Worm (Caenorhabditis elegans) whole organism, L4 larva: ENCODE results near the gene C14C10.10.

Experiments used
- Y48G9A.11 ChIP-seq: fragments of 200-800 bp; sonication (Bioruptor generic); IDR thresholded peaks from 2 replicates; pipeline ENCODE4 v1.3.6; 2022; ENCODE audit warnings: missing genetic modification reagents, missing genetic modification characterization, missing compliant biosample characterization
- Y5F2A.4 ChIP-seq: fragments of 200-800 bp; sonication (Bioruptor generic); optimal IDR thresholded peaks from 2 replicates; lab custom pipeline; 2018; ENCODE audit warnings: mild to moderate bottlenecking, missing genetic modification characterization, missing compliant biosample characterization
- ZK337.2 ChIP-seq: fragments of 200-800 bp; sonication (Bioruptor generic); IDR thresholded peaks from 2 replicates; pipeline ENCODE4 v1.3.6; 2022; ENCODE audit warnings: missing genetic modification reagents, missing genetic modification characterization, missing compliant biosample characterization
- aha-1 ChIP-seq: fragments of 150-350 bp; peaks from one replicate; lab custom pipeline; 2014; ENCODE audit warnings: missing biosample characterization, missing genetic modification characterization
- aly-2 ChIP-seq: sonication (generic microtip); optimal IDR thresholded peaks from 2 replicates; lab custom pipeline; 2018; ENCODE audit warnings: missing biosample characterization, missing genetic modification characterization
- attf-4 ChIP-seq: sonication (generic microtip); optimal IDR thresholded peaks from 3 replicates; lab custom pipeline; 2017; ENCODE audit warnings: missing biosample characterization, missing genetic modification characterization
- cey-2 ChIP-seq: sonication (generic microtip); optimal IDR thresholded peaks from 3 replicates; lab custom pipeline; 2017; ENCODE audit warnings: missing genetic modification characterization, mild to moderate bottlenecking, missing compliant biosample characterization, antibody characterized with exemption, borderline replicate concordance; ENCODE audit not compliant: insufficient read depth
- daf-16 ChIP-seq, 3 experiments: sonication (generic microtip); optimal IDR thresholded peaks; 2 replicates each; lab custom pipeline; 2016 to 2017; ENCODE audit warnings: missing genetic modification characterization in 3 of 3, missing genetic modification reagents in 3 of 3, mild to moderate bottlenecking in 2 of 3, missing compliant biosample characterization in 2 of 3, missing biosample characterization in 1 of 3, moderate library complexity in 1 of 3
- daf-8 ChIP-seq: fragments of 200-800 bp; sonication (Bioruptor generic); IDR thresholded peaks from 2 replicates; pipeline ENCODE4 v1.3.6; 2022; ENCODE audit warnings: missing genetic modification characterization, missing compliant biosample characterization
- duxl-1 ChIP-seq: sonication (generic microtip); optimal IDR thresholded peaks from 2 replicates; lab custom pipeline; 2016; ENCODE audit warnings: mild to moderate bottlenecking, missing genetic modification characterization, moderate library complexity, missing compliant biosample characterization; ENCODE audit not compliant: poor library complexity
- gei-8 ChIP-seq: fragments of 200-800 bp; sonication (Bioruptor generic); optimal IDR thresholded peaks from 2 replicates; lab custom pipeline; 2018; ENCODE audit warnings: mild to moderate bottlenecking, missing genetic modification characterization, missing compliant biosample characterization
- jun-1 ChIP-seq: fragments of 150-350 bp; optimal IDR thresholded peaks from 2 replicates; lab custom pipeline; 2014; ENCODE audit warnings: missing biosample characterization, missing genetic modification reagents, missing genetic modification characterization
- lin-13 ChIP-seq: fragments of 150-350 bp; optimal IDR thresholded peaks from 2 replicates; lab custom pipeline; 2014; ENCODE audit warnings: missing biosample characterization, missing genetic modification reagents, missing genetic modification characterization
- lin-15B ChIP-seq: fragments of 150-350 bp; sonication (generic microtip); optimal IDR thresholded peaks from 3 replicates; lab custom pipeline; 2014; ENCODE audit warnings: missing biosample characterization, missing genetic modification characterization
- lin-29 ChIP-seq: fragments of 200-800 bp; sonication (Bioruptor generic); IDR thresholded peaks from 2 replicates; pipeline ENCODE4 v1.3.6; 2022; ENCODE audit warnings: missing genetic modification reagents, missing genetic modification characterization, missing compliant biosample characterization
- madf-9 ChIP-seq: fragments of 200-800 bp; sonication (Bioruptor generic); conservative IDR thresholded peaks from 2 replicates; pipeline ENCODE4 v1.3.6; 2022; ENCODE audit warnings: missing genetic modification reagents, missing genetic modification characterization, missing compliant biosample characterization
- mdl-1 ChIP-seq, 2 experiments: fragments of 150-350 bp in 1 of 2; sonication (generic microtip) in 1 of 2; optimal IDR thresholded peaks; 2 replicates each; lab custom pipeline; 2014 to 2017; ENCODE audit warnings: missing biosample characterization in 2 of 2, missing genetic modification characterization in 2 of 2
- mxl-2 ChIP-seq: fragments of 200-800 bp; sonication (Bioruptor generic); conservative IDR thresholded peaks from 2 replicates; pipeline ENCODE4 v1.3.6; 2022; ENCODE audit warnings: missing genetic modification reagents, missing genetic modification characterization, missing compliant biosample characterization
- mxl-3 ChIP-seq: fragments of 200-800 bp; sonication (Bioruptor generic); optimal IDR thresholded peaks from 2 replicates; lab custom pipeline; 2018; ENCODE audit warnings: mild to moderate bottlenecking, missing genetic modification characterization, missing compliant biosample characterization
- nhr-10 ChIP-seq: fragments of 150-350 bp; optimal IDR thresholded peaks from 2 replicates; lab custom pipeline; 2014; ENCODE audit warnings: missing biosample characterization, missing genetic modification characterization
- nhr-237 ChIP-seq: sonication (generic microtip); optimal IDR thresholded peaks from 2 replicates; lab custom pipeline; 2017; ENCODE audit warnings: missing biosample characterization, missing genetic modification characterization
- nhr-6 ChIP-seq: fragments of 150-350 bp; optimal IDR thresholded peaks from 2 replicates; lab custom pipeline; 2014; ENCODE audit warnings: missing biosample characterization, missing genetic modification characterization
- nhr-76 ChIP-seq: fragments of 150-350 bp; optimal IDR thresholded peaks from 2 replicates; lab custom pipeline; 2014; ENCODE audit warnings: missing biosample characterization, missing genetic modification characterization
- set-16 ChIP-seq: fragments of 200-800 bp; sonication (Bioruptor generic); IDR thresholded peaks from 2 replicates; pipeline ENCODE4 v1.3.6; 2022; ENCODE audit warnings: missing genetic modification reagents, missing genetic modification characterization, missing compliant biosample characterization
- snpc-1.2 ChIP-seq: fragments of 200-800 bp; sonication (Bioruptor generic); IDR thresholded peaks from 2 replicates; pipeline ENCODE4 v1.3.6; 2022; ENCODE audit warnings: missing genetic modification reagents, missing genetic modification characterization, missing compliant biosample characterization
- spr-3 ChIP-seq: fragments of 200-800 bp; sonication (Bioruptor generic); optimal IDR thresholded peaks from 2 replicates; lab custom pipeline; 2018; ENCODE audit warnings: mild to moderate bottlenecking, missing genetic modification characterization, missing compliant biosample characterization
- tra-1 ChIP-seq: fragments of 200-800 bp; sonication (Bioruptor generic); IDR thresholded peaks from 2 replicates; pipeline ENCODE4 v1.3.6; 2022; ENCODE audit warnings: missing genetic modification reagents, missing genetic modification characterization, missing compliant biosample characterization
- unc-39 ChIP-seq: sonication (generic microtip); optimal IDR thresholded peaks from 2 replicates; lab custom pipeline; 2017; ENCODE audit warnings: missing biosample characterization, missing genetic modification characterization
- zag-1 ChIP-seq: fragments of 150-350 bp; optimal IDR thresholded peaks from 2 replicates; lab custom pipeline; 2014; ENCODE audit warnings: missing biosample characterization, missing genetic modification characterization
- zip-11 ChIP-seq: fragments of 200-800 bp; sonication (Bioruptor generic); IDR thresholded peaks from 2 replicates; pipeline ENCODE4 v1.3.6; 2022; ENCODE audit warnings: missing genetic modification characterization, missing compliant biosample characterization

Gene C14C10.10

DNA sequence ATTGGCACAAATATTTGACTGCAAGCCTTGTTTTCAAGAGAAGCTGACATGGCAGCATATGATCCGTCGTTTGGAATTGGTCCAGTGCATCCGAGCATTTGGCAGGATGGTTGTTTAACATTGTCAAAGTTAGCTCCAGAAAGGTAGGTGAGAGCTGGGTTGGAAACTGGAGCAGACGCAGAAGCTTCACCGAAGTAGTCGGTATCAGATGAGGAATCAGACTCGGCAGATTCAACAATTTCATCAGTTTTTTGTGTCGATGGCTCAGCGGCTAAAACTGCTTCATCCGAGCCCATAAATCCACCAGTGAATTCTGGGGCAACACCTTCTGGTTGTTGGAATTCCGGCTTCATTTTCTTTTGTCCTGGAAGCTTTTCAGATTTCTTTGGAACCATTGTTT is 49.3 kb downstream of the C14C10.10 start (continued):
- TF ChIP-seq ZK337.2 (no peak), lin-29 (GFP tag; lab: Robert Waterston, UW) (no peak), Y48G9A.11 (GFP tag; lab: Robert Waterston, UW) (no peak), unc-39 (tag; lab: Kevin White, UChicago) (no peak), snpc-1.2 (GFP tag; lab: Robert Waterston, UW) (no peak), daf-16 (GFP tag; optimal IDR thresholded peaks at IDR 0.05; lab: Kevin White, UChicago) (no peak), daf-16 (tag; optimal IDR thresholded peaks at IDR 0.05; lab: Kevin White, UChicago) (no peak), mxl-2 (GFP tag; lab: Robert Waterston, UW) (no peak), set-16 (GFP tag; lab: Robert Waterston, UW) (no peak), lin-15B (tag; lab: Kevin White, UChicago) (no peak), mxl-3 (GFP tag; lab: Kevin White, UChicago) (no peak), aha-1 (peak; percentile 68), aly-2 (no peak), madf-9 (GFP tag; lab: Robert Waterston, UW) (no peak), gei-8 (no peak), cey-2 (tag; lab: Kevin White, UChicago) (no peak), nhr-10 (tag; lab: Kevin White, UChicago) (no peak), zip-11 (no peak), zag-1 (tag; lab: Kevin White, UChicago) (no peak), mdl-1 (tag; optimal IDR thresholded peaks at IDR 0.05; lab: Kevin White, UChicago) (no peak), daf-8 (GFP tag; lab: Robert Waterston, UW) (no peak), duxl-1 (tag; lab: Kevin White, UChicago) (no peak), nhr-6 (tag; lab: Kevin White, UChicago) (peak; percentile 29), spr-3 (peak; percentile 18), jun-1 (tag; lab: Kevin White, UChicago) (no peak), attf-4 (no peak), nhr-76 (tag; lab: Kevin White, UChicago) (no peak), Y5F2A.4 (no peak), lin-13 (no peak), tra-1 (GFP tag; lab: Robert Waterston, UW) (no peak), nhr-237 (tag; lab: Kevin White, UChicago) (no peak)
